Fruit fly (Drosophila melanogaster) whole organism, pupa: Measurements from ENCODE around the gene lcs.

ENCODE experiments used
- CG10348 ChIP-seq: fragments of 200-800 bp; sonication (Bioruptor generic); IDR thresholded peaks from 2 replicates; pipeline ENCODE4 v1.3.6; 2022; ENCODE audit warnings: missing biosample characterization, missing genetic modification characterization
- CG12605 ChIP-seq: fragments of 200-800 bp; sonication (Bioruptor generic); IDR thresholded peaks from 2 replicates; pipeline ENCODE4 v1.3.6; 2022; ENCODE audit warnings: missing biosample characterization, missing genetic modification characterization
- CG13204 ChIP-seq: fragments of 200-800 bp; sonication (Bioruptor generic); optimal IDR thresholded peaks from 2 replicates; lab custom pipeline; 2018; ENCODE audit warnings: missing biosample characterization, mild to moderate bottlenecking, missing genetic modification characterization, moderate library complexity
- CG14655 ChIP-seq: fragments of 200-800 bp; sonication (Bioruptor generic); optimal IDR thresholded peaks from 3 replicates; lab custom pipeline; 2017; ENCODE audit warnings: mild to moderate bottlenecking, missing biosample characterization, missing genetic modification reagents, missing genetic modification characterization
- CG15710 ChIP-seq: fragments of 200-800 bp; sonication (Bioruptor generic); optimal IDR thresholded peaks from 2 replicates; lab custom pipeline; 2018; ENCODE audit warnings: missing biosample characterization, mild to moderate bottlenecking, missing genetic modification characterization, moderate library complexity
- CG17806 ChIP-seq: fragments of 200-800 bp; sonication (Bioruptor generic); optimal IDR thresholded peaks from 2 replicates; lab custom pipeline; 2018; ENCODE audit warnings: missing biosample characterization, mild to moderate bottlenecking, missing genetic modification characterization, moderate library complexity
- CG32121 ChIP-seq: fragments of 200-800 bp; sonication (Bioruptor generic); IDR thresholded peaks from 2 replicates; pipeline ENCODE4 v1.3.6; 2022; ENCODE audit warnings: missing biosample characterization, missing genetic modification characterization
- CG34367 ChIP-seq: fragments of 200-800 bp; sonication (Bioruptor generic); optimal IDR thresholded peaks from 2 replicates; lab custom pipeline; 2018; ENCODE audit warnings: missing biosample characterization, mild to moderate bottlenecking, missing genetic modification characterization
- CG4496 ChIP-seq: fragments of 200-800 bp; sonication (Bioruptor generic); IDR thresholded peaks from 3 replicates; pipeline ENCODE4 v1.3.6; 2022; ENCODE audit warnings: missing biosample characterization, missing genetic modification characterization
- CG8159 ChIP-seq: fragments of 200-800 bp; sonication (Bioruptor generic); optimal IDR thresholded peaks from 3 replicates; lab custom pipeline; 2018; ENCODE audit warnings: missing biosample characterization, mild to moderate bottlenecking, missing genetic modification characterization, moderate library complexity
- CG8301 ChIP-seq: fragments of 200-800 bp; sonication (Bioruptor generic); optimal IDR thresholded peaks from 2 replicates; lab custom pipeline; 2018; ENCODE audit warnings: missing biosample characterization, mild to moderate bottlenecking, missing genetic modification characterization
- CG9948 ChIP-seq: fragments of 200-800 bp; sonication (Bioruptor generic); optimal IDR thresholded peaks from 2 replicates; lab custom pipeline; 2018; ENCODE audit warnings: missing biosample characterization, mild to moderate bottlenecking, missing genetic modification characterization, moderate library complexity
- D1 ChIP-seq: fragments of 200-800 bp; sonication (Bioruptor generic); optimal IDR thresholded peaks from 2 replicates; lab custom pipeline; 2018; ENCODE audit warnings: missing biosample characterization, mild to moderate bottlenecking, missing genetic modification characterization, moderate library complexity
- EcR ChIP-seq: fragments of 200-800 bp; sonication (Bioruptor generic); optimal IDR thresholded peaks from 3 replicates; lab custom pipeline; 2019; ENCODE audit warnings: missing biosample characterization, missing genetic modification characterization, mild to moderate bottlenecking, moderate library complexity, missing genetic modification reagents
- Ets98B ChIP-seq: fragments of 200-800 bp; sonication (Bioruptor generic); IDR thresholded peaks from 2 replicates; pipeline ENCODE4 v1.3.6; 2022; ENCODE audit warnings: missing biosample characterization, missing genetic modification characterization
- Pif1A ChIP-seq: fragments of 200-800 bp; sonication (Bioruptor generic); optimal IDR thresholded peaks from 3 replicates; lab custom pipeline; 2016; ENCODE audit warnings: missing biosample characterization, missing genetic modification characterization
- Pif1B ChIP-seq: fragments of 200-800 bp; sonication (Bioruptor generic); optimal IDR thresholded peaks from 3 replicates; lab custom pipeline; 2016; ENCODE audit warnings: missing biosample characterization, missing genetic modification characterization
- Snoo ChIP-seq: fragments of 200-800 bp; sonication (Bioruptor generic); optimal IDR thresholded peaks from 3 replicates; lab custom pipeline; 2017; ENCODE audit warnings: missing biosample characterization, mild to moderate bottlenecking, missing genetic modification characterization, inconsistent platforms
- fd96Ca ChIP-seq: fragments of 200-800 bp; sonication (Bioruptor generic); IDR thresholded peaks from 3 replicates; pipeline ENCODE4 v1.3.6; 2022; ENCODE audit warnings: missing biosample characterization, missing genetic modification characterization
- gl ChIP-seq: fragments of 200-800 bp; sonication (Bioruptor generic); optimal IDR thresholded peaks from 2 replicates; lab custom pipeline; 2018; ENCODE audit warnings: missing biosample characterization, mild to moderate bottlenecking, missing genetic modification characterization
- rn ChIP-seq: fragments of 200-800 bp; sonication (Bioruptor generic); IDR thresholded peaks from 2 replicates; pipeline ENCODE4 v1.3.6; 2022; ENCODE audit warnings: missing biosample characterization, missing genetic modification characterization

Gene lcs

DNA sequence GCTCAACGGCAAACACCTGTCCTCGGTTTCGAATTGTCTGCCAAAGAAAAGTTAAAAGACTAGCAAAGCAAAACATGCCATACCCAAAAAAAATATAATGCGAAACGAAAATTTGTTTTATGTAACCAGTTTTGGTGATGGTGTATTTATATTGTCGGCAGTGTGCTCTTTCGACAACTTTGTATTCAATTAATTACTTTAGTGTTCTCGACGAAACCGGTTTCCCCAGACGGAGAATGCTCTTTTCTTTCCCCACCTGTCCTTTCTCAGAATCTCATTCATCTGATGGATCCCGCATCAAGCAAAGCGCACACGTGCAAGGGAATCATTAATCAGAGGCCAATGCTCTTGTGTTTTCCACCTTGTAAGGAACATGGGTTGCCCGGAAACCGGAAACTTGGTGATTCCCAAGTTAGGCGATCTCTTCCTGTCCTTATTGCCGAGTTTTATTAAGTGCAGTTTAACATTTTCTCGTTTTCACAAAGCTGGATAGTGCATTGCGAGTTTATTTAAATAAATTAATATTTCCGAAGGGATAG, 18.7 kb downstream of the lcs start:
- TF ChIP-seq CG12605 (GFP tag; lab: Robert Waterston, UW) (no peak), EcR (GFP tag; lab: Kevin White, UChicago) (peak; percentile 87)

DNA sequence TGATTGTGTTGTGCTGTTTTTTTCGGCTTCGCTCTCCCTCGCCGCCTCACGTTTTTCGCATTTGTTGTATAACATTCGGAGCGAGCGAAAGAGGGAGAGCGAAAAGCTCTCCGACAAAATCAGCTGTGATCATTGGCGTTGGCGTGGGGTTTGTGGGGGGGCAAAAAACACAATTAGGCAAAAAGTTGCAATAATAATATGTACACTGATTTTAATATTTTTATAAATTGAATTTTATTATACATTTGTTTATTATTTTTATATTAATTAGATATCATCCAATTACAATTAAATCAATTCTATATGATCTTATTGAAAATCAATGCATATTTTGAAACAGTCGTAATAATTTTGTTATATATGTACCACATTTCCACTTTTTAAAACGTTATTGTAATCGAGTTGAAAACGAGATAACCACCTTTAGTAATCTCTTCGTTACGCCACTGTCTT, 21.5 kb downstream of the lcs start:
- TF ChIP-seq CG8301 (tag; lab: Kevin White, UChicago) (peak; percentile 65), Pif1A (peak; percentile 55), CG34367 (tag; lab: Kevin White, UChicago) (peak; percentile 2), CG14655 (GFP tag; lab: Kevin White, UChicago) (peak; percentile 74), CG4496 (GFP tag; lab: Robert Waterston, UW) (no peak), CG15710 (tag; lab: Kevin White, UChicago) (peak; percentile 57), gl (tag; lab: Kevin White, UChicago) (no peak), EcR (GFP tag; lab: Kevin White, UChicago) (no peak), Snoo (tag; lab: Kevin White, UChicago) (peak; percentile 51), Ets98B (GFP tag; lab: Robert Waterston, UW) (peak; percentile 69), rn (no peak), Pif1B (GFP tag; lab: Kevin White, UChicago) (peak; percentile 64), CG9948 (tag; lab: Kevin White, UChicago) (peak; percentile 53), CG12605 (GFP tag; lab: Robert Waterston, UW) (no peak), CG17806 (peak; percentile 47), CG8159 (peak; percentile 68), CG32121 (GFP tag; lab: Robert Waterston, UW) (peak; percentile 61), fd96Ca (GFP tag; lab: Robert Waterston, UW) (0 out of 3 replicates have a peak, but pooled peaks have one; percentile 5)

DNA sequence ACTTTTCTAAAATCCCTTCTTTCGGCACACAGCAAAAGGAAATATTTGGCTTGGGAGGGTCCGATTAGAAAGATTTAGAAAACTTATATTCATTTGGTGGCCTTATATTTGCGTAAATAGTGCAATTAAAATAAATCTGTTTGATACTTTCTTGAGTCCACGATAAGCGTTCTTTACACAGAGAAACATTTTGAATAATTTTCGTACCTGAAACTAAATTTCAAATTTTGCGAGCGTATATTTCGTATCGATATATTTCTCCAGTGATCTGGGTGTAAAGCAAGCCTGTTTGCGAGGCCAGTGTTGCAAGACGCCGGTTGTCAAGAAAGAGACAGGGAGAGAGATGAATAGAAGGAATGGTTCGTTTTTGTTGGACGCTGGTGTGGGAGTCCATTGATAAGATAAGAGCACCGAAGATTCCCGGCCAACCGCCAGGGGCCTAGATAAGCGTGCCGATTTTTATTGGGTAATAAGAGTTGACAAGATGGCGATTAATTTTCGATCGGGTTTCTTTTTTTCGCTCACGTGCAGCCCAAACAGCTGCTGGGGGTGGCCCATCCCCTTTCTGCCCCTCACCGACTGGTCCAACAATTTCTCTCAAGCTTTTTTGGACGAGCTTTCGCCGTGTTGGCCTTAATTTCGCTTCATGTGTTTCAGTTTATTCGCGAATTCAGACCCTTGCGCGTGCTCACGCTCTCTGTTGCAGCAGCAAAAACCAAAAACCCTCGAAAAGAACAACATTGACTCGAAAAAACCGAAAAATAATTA, 23.3 kb downstream of the lcs start, which contains the start of gene slgA:
TSS of gene slgA (plus strand) at position 344 of the 768 bp plus-strand sequence.
- TF ChIP-seq CG4496 (GFP tag; lab: Robert Waterston, UW) = peak; percentile 75
- TF ChIP-seq Ets98B (GFP tag; lab: Robert Waterston, UW) = no peak
- no peak for TF ChIP-seq gl (tag; lab: Kevin White, UChicago)

DNA sequence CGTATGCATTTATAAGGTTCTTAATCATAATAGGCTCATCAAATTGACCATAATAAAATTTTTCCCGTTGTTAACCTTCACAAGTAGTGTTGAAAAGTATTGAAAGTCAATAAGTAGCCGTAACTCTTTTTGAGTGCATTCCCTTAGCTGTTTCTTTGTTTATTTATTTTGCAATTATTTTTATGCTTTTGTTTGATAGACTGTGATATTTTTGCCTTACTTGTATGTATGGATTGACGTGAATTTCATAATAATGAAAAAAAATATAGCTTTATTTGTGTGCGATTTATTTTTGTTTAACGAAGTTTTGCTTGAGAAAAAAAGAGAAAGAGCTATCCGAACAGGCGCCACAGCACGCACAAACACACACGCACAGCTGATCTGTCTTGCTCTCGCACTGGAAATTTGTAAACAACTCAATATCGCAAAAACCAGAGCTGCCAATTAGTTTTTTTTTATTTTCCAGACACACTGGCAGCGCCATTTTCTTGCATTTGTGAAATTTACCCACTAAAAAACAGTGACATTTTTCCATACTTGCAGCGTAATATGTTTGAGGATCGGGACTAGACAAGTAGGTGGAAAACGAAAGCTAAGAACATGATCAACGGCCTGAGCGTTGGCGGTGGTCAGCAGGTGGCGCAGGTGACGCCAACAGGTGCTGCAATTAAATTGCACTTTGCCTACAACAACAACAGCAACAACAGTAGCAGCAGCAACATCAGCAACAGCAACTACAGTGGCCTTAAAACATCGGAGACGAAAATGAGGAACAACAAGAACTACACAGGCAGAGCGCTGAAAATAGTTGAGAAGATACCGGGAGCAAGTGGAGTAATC, 27.7 kb downstream of the lcs start:
- TF ChIP-seq CG10348 (no peak), EcR (GFP tag; lab: Kevin White, UChicago) (peak; percentile 29)
- TF ChIP-seq, all 21 proteins: peak for 1

DNA sequence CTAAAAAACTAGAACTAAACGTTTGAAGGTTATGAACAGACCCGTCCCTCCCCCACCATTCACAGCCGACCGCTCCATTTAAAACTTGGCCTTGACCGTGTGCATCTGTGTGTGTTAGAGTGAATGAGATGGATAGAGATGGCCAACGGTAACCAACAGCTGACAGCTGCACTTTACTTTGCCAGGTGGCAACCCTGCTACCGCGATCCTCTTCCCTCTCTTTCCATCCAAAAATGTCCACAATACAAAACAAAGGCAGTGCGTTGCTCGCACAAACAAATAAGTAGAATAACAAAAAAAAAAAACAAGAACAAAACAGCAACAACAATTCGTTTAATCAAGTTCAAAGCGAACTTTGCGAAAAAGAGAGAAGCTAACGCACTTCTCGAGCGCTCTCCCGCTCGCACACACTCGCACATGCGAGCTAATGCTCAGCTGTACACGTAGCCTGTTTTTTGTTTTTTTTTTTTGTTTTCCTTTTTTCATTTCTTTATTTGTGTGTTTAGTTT, 28.7 kb downstream of the lcs start:
- TF ChIP-seq CG10348 (no peak), CG34367 (tag; lab: Kevin White, UChicago) (no peak), CG4496 (GFP tag; lab: Robert Waterston, UW) (peak; percentile 81; the same call in 2 of the 3 replicates), EcR (GFP tag; lab: Kevin White, UChicago) (peak; percentile 88), Ets98B (GFP tag; lab: Robert Waterston, UW) (peak; percentile 46; the same call in 1 of the 2 replicates), CG15710 (tag; lab: Kevin White, UChicago) (no peak), Snoo (tag; lab: Kevin White, UChicago) (no peak), CG8159 (no peak), gl (tag; lab: Kevin White, UChicago) (no peak), D1 (no peak), CG8301 (tag; lab: Kevin White, UChicago) (no peak), CG12605 (GFP tag; lab: Robert Waterston, UW) (peak; percentile 65), CG13204 (peak; percentile 16), fd96Ca (GFP tag; lab: Robert Waterston, UW) (peak; percentile 73; the same call in 2 of the 3 replicates), Pif1A (no peak), CG14655 (GFP tag; lab: Kevin White, UChicago) (no peak), CG9948 (tag; lab: Kevin White, UChicago) (no peak), CG32121 (GFP tag; lab: Robert Waterston, UW) (no peak; the same call in none of the 2 replicates), rn (no peak), CG17806 (no peak), Pif1B (GFP tag; lab: Kevin White, UChicago) (no peak)
